Worm (Caenorhabditis elegans) whole organism, L1 larva: ENCODE results near the gene F45E1.2.

Experiments used
- ceh-82 ChIP-seq, 3 experiments: fragments of 150-350 bp in 1 of 3; sonication (generic microtip) in 2 of 3; optimal IDR thresholded peaks; 2 replicates each; lab custom pipeline; 2014 to 2017; ENCODE audit warnings: missing biosample characterization in 3 of 3, missing genetic modification characterization in 3 of 3
- jun-1 ChIP-seq: fragments of 150-350 bp; optimal IDR thresholded peaks from 2 replicates; lab custom pipeline; 2014; ENCODE audit warnings: missing biosample characterization, missing genetic modification reagents, missing genetic modification characterization
- lin-13 ChIP-seq: fragments of 150-350 bp; optimal IDR thresholded peaks from 2 replicates; lab custom pipeline; 2014; ENCODE audit warnings: missing biosample characterization, missing genetic modification reagents, missing genetic modification characterization
- lin-35 ChIP-seq, 2 experiments: fragments of 150-350 bp; optimal IDR thresholded peaks; 2 replicates each; lab custom pipeline; 2014; ENCODE audit warnings: missing biosample characterization in 2 of 2, missing genetic modification characterization in 2 of 2, missing genetic modification reagents in 2 of 2
- mep-1 ChIP-seq: fragments of 150-350 bp; optimal IDR thresholded peaks from 2 replicates; lab custom pipeline; 2014; ENCODE audit warnings: missing biosample characterization, missing genetic modification characterization
- nhr-12 ChIP-seq: sonication (generic microtip); optimal IDR thresholded peaks from 2 replicates; lab custom pipeline; 2017; ENCODE audit warnings: missing biosample characterization, missing genetic modification characterization

DNA sequence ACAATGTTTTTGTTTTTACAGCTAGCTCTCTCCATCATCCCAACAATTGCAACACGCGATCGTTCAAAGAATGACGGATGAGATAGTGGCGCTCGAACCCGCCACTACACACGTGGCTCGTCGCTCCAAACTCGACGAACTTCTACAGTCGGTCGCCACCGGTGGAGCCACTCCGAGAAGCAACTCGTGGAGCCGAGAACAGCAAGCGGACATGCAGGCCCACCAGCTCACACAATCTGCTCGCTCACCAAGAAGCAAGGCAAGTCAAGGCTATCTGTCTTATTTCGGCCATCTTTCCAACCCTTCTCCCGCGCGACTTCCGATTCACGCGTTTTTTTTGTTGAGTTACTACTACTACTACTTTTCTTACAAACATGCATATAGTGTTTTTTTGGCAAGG, at the start of gene F45E1.2, which contains the start of gene F45E1.1:
- TF ChIP-seq lin-35 (GFP tag; optimal IDR thresholded peaks at IDR 0.05; lab: Kevin White, UChicago), result no peak
- TF ChIP-seq nhr-12 (tag; lab: Kevin White, UChicago), result no peak
- no peak for TF ChIP-seq jun-1 (tag; lab: Kevin White, UChicago)
- TF ChIP-seq mep-1 (tag; lab: Kevin White, UChicago), result no peak
- no peak for TF ChIP-seq ceh-82 (tag; optimal IDR thresholded peaks at IDR 0.05; lab: Kevin White, UChicago)
- no peak for TF ChIP-seq lin-13
